Fruit fly (Drosophila melanogaster): ENCODE results near the gene CG31815.

The CG31815 gene

DNA sequence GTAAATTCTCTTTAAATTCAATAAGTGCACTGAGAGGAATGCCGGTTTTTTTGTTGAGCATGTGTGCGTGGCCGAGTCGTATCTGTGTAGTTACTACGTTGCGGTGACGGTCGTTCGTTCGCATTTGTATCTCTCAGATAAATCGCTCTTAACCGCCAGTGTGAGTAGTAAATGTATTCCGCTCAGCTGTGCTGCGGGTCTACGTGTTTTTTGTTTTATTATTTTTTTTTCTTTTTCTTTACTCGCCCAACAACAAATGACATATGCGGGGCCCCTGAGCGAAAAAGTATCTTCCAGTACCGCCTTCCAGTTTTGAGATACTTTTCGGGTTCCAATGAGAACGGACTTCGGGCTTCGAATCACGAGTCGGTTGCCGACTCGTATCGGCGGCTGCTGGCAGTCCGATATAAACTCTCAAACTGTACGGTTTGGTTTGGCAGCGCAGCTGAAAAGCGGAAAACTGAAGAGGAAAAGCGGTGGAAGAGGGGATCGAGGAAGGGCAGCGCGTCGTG, 4.1 kb upstream of the CG31815 start (continued):
- peak; percentile 5 for TF ChIP-seq salm (tag; optimal IDR thresholded peaks at IDR 0.05)
- peak; percentile 22 for TF ChIP-seq Hmr (GFP tag; optimal IDR thresholded peaks at IDR 0.05)
- peak; percentile 22 for TF ChIP-seq MTF-1 (GFP tag; optimal IDR thresholded peaks at IDR 0.05; ENCODE audit: borderline replicate concordance)
- TF ChIP-seq chif (GFP tag; optimal IDR thresholded peaks at IDR 0.05) = no peak
- no peak for TF ChIP-seq en (GFP tag; optimal IDR thresholded peaks at IDR 0.05)
- no peak for TF ChIP-seq sr (GFP tag; IDR thresholded peaks at IDR 0.05)
- no peak for TF ChIP-seq zen (tag; optimal IDR thresholded peaks at IDR 0.05)
- no peak for TF ChIP-seq tup (GFP tag; optimal IDR thresholded peaks at IDR 0.05)
- TF ChIP-seq TFAM (GFP tag; optimal IDR thresholded peaks at IDR 0.05) = no peak
- TF ChIP-seq CG4282 (GFP tag; optimal IDR thresholded peaks at IDR 0.05) = no peak
- no peak for TF ChIP-seq Sry-β (GFP tag; optimal IDR thresholded peaks at IDR 0.05)
- TF ChIP-seq exex (tag; optimal IDR thresholded peaks at IDR 0.05) = peak; percentile 7
- no peak for TF ChIP-seq CG9727 (GFP tag; optimal IDR thresholded peaks at IDR 0.05)
- TF ChIP-seq amos (GFP tag; IDR thresholded peaks at IDR 0.05; ENCODE audit: partially characterized antibody) = peak; percentile 58; the same call in 1 of the 2 replicates
- peak; percentile 36; the same call in 1 of the 2 replicates for TF ChIP-seq inv (GFP tag; IDR thresholded peaks at IDR 0.05; ENCODE audit: partially characterized antibody)
- TF ChIP-seq Xbp1 (GFP tag; optimal IDR thresholded peaks at IDR 0.05) = peak; percentile 24
- peak; percentile 14 for TF ChIP-seq oc (tag; optimal IDR thresholded peaks at IDR 0.05)
- TF ChIP-seq CG11093 (GFP tag; IDR thresholded peaks at IDR 0.05) = no peak
- TF ChIP-seq crp (GFP tag; optimal IDR thresholded peaks at IDR 0.05) = peak in 1 of 2 experiments; percentile 31
- TF ChIP-seq CG1792 (GFP tag; optimal IDR thresholded peaks at IDR 0.05) = no peak
- TF ChIP-seq HHEX (GFP tag; optimal IDR thresholded peaks at IDR 0.05) = no peak
- peak; percentile 6 for TF ChIP-seq CG1233 (GFP tag; optimal IDR thresholded peaks at IDR 0.05)
- no peak for TF ChIP-seq CG14860 (GFP tag; IDR thresholded peaks at IDR 0.05; ENCODE audit: partially characterized antibody)
- TF ChIP-seq gsb-n (tag; optimal IDR thresholded peaks at IDR 0.05) = no peak
- no peak for TF ChIP-seq CG12659 (GFP tag; optimal IDR thresholded peaks at IDR 0.05)
- no peak for TF ChIP-seq dm (GFP tag; optimal IDR thresholded peaks at IDR 0.05)
- TF ChIP-seq Asciz (GFP tag; optimal IDR thresholded peaks at IDR 0.05) = no peak
- TF ChIP-seq BEAF-32 (GFP tag; optimal IDR thresholded peaks at IDR 0.05) = peak; percentile 20
- no peak for TF ChIP-seq Ssrp (tag; optimal IDR thresholded peaks at IDR 0.05)
- TF ChIP-seq Hmx (GFP tag; optimal IDR thresholded peaks at IDR 0.05) = no peak
- TF ChIP-seq CG4707 (GFP tag; optimal IDR thresholded peaks at IDR 0.05) = no peak
- TF ChIP-seq CrebB (tag; optimal IDR thresholded peaks at IDR 0.05) = no peak
- TF ChIP-seq CG13296 (GFP tag; optimal IDR thresholded peaks at IDR 0.05) = peak; percentile 41
- TF ChIP-seq maf-S (GFP tag; optimal IDR thresholded peaks at IDR 0.05) = no peak
- TF ChIP-seq CG14710 (tag; optimal IDR thresholded peaks at IDR 0.05) = no peak
- no peak for TF ChIP-seq danr (GFP tag; IDR thresholded peaks at IDR 0.05)
- no peak for TF ChIP-seq Mad (GFP tag; optimal IDR thresholded peaks at IDR 0.05)
- TF ChIP-seq onecut (GFP tag; IDR thresholded peaks at IDR 0.05) = no peak
- peak; percentile 12 for TF ChIP-seq odd (GFP tag; optimal IDR thresholded peaks at IDR 0.05)
- TF ChIP-seq CG16815 (GFP tag; optimal IDR thresholded peaks at IDR 0.05) = no peak
- no peak for TF ChIP-seq CG12155 (GFP tag; optimal IDR thresholded peaks at IDR 0.05)
- no peak for TF ChIP-seq CG30020 (tag; optimal IDR thresholded peaks at IDR 0.05)
- TF ChIP-seq YL-1 (GFP tag; optimal IDR thresholded peaks at IDR 0.05) = peak; percentile 8
- TF ChIP-seq CG17802 (tag; optimal IDR thresholded peaks at IDR 0.05) = no peak
- peak; percentile 46; the same call in 1 of the 3 replicates for TF ChIP-seq ken (GFP tag; IDR thresholded peaks at IDR 0.05)
- TF ChIP-seq ci (GFP tag; IDR thresholded peaks at IDR 0.05) = no peak; the same call in 1 of the 3 replicates
- TF ChIP-seq unpg (GFP tag; optimal IDR thresholded peaks at IDR 0.05) = peak; percentile 8
- TF ChIP-seq aop (GFP tag; IDR thresholded peaks at IDR 0.05) = no peak; the same call in 1 of the 2 replicates
- peak; percentile 92 for TF ChIP-seq lbe (GFP tag; optimal IDR thresholded peaks at IDR 0.05)
